Worm (Caenorhabditis elegans) whole organism, L1 larva: ENCODE results near the gene riok-3.

Experiments used
- C16A3.4 ChIP-seq: fragments of 150-350 bp; optimal IDR thresholded peaks from 2 replicates; lab custom pipeline; 2014; ENCODE audit warnings: missing biosample characterization, missing genetic modification characterization
- F16B12.6 ChIP-seq: fragments of 150-350 bp; optimal IDR thresholded peaks from 2 replicates; lab custom pipeline; 2014; ENCODE audit warnings: missing biosample characterization, missing genetic modification characterization
- aha-1 ChIP-seq: fragments of 150-350 bp; optimal IDR thresholded peaks from 2 replicates; lab custom pipeline; 2014; ENCODE audit warnings: missing biosample characterization, missing genetic modification characterization
- alr-1 ChIP-seq: fragments of 200-800 bp; sonication (Bioruptor generic); optimal IDR thresholded peaks from 2 replicates; lab custom pipeline; 2018; ENCODE audit warnings: borderline replicate concordance, mild to moderate bottlenecking, missing genetic modification characterization, missing compliant biosample characterization
- aly-2 ChIP-seq: fragments of 150-350 bp; optimal IDR thresholded peaks from 2 replicates; lab custom pipeline; 2014; ENCODE audit warnings: missing biosample characterization, missing genetic modification characterization
- blmp-1 ChIP-seq: fragments of 150-350 bp; optimal IDR thresholded peaks from 2 replicates; lab custom pipeline; 2014; ENCODE audit warnings: missing biosample characterization, missing genetic modification characterization
- ceh-63 ChIP-seq: fragments of 200-800 bp; sonication (Bioruptor generic); optimal IDR thresholded peaks from 2 replicates; lab custom pipeline; 2018; ENCODE audit warnings: mild to moderate bottlenecking, missing genetic modification characterization, missing compliant biosample characterization
- ceh-8 ChIP-seq: fragments of 200-800 bp; sonication (Bioruptor generic); optimal IDR thresholded peaks from 2 replicates; lab custom pipeline; 2018; ENCODE audit warnings: mild to moderate bottlenecking, missing genetic modification characterization, moderate library complexity, missing compliant biosample characterization
- ceh-82 ChIP-seq, 3 experiments: fragments of 150-350 bp in 1 of 3; sonication (generic microtip) in 2 of 3; optimal IDR thresholded peaks; 2 replicates each; lab custom pipeline; 2014 to 2017; ENCODE audit warnings: missing biosample characterization in 3 of 3, missing genetic modification characterization in 3 of 3
- ceh-90 ChIP-seq: sonication (generic microtip); optimal IDR thresholded peaks from 2 replicates; lab custom pipeline; 2016; ENCODE audit warnings: missing genetic modification characterization, missing compliant biosample characterization
- egl-13 ChIP-seq: sonication (generic microtip); optimal IDR thresholded peaks from 2 replicates; lab custom pipeline; 2016; ENCODE audit warnings: missing genotype, missing genetic modification reagents, missing genetic modification characterization, missing compliant biosample characterization
- egl-27 ChIP-seq, 2 experiments: fragments of 150-350 bp in 1 of 2; sonication (generic microtip); optimal IDR thresholded peaks; 3 replicates each; lab custom pipeline; 2017 to 2018; ENCODE audit warnings: missing biosample characterization in 2 of 2, missing genetic modification characterization in 2 of 2, missing genetic modification reagents in 2 of 2
- fkh-10 ChIP-seq: sonication (generic microtip); optimal IDR thresholded peaks from 2 replicates; lab custom pipeline; 2017; ENCODE audit warnings: missing biosample characterization, missing genetic modification reagents, missing genetic modification characterization
- fos-1 ChIP-seq: fragments of 150-350 bp; optimal IDR thresholded peaks from 2 replicates; lab custom pipeline; 2014; ENCODE audit warnings: missing biosample characterization, missing genetic modification characterization
- grh-1 ChIP-seq: fragments of 200-800 bp; sonication (Bioruptor generic); IDR thresholded peaks from 2 replicates; pipeline ENCODE4 v1.3.6; 2022; ENCODE audit warnings: missing genetic modification reagents, missing genetic modification characterization, missing compliant biosample characterization
- hlh-4 ChIP-seq: sonication (generic microtip); optimal IDR thresholded peaks from 2 replicates; lab custom pipeline; 2016; ENCODE audit warnings: mild to moderate bottlenecking, missing genetic modification characterization, missing compliant biosample characterization
- hpl-2 ChIP-seq: fragments of 150-350 bp; optimal IDR thresholded peaks from 2 replicates; lab custom pipeline; 2014; ENCODE audit warnings: missing biosample characterization, missing genetic modification reagents, missing genetic modification characterization
- irx-1 ChIP-seq: sonication (generic microtip); optimal IDR thresholded peaks from 2 replicates; lab custom pipeline; 2016; ENCODE audit warnings: missing genetic modification characterization, missing compliant biosample characterization
- isw-1 ChIP-seq: fragments of 200-800 bp; sonication (Bioruptor generic); IDR thresholded peaks from 2 replicates; pipeline ENCODE4 v1.3.6; 2022; ENCODE audit warnings: missing genetic modification characterization, missing compliant biosample characterization
- jun-1 ChIP-seq: fragments of 150-350 bp; optimal IDR thresholded peaks from 2 replicates; lab custom pipeline; 2014; ENCODE audit warnings: missing biosample characterization, missing genetic modification reagents, missing genetic modification characterization
- lin-13 ChIP-seq: fragments of 150-350 bp; optimal IDR thresholded peaks from 2 replicates; lab custom pipeline; 2014; ENCODE audit warnings: missing biosample characterization, missing genetic modification reagents, missing genetic modification characterization
- lin-15B ChIP-seq: fragments of 150-350 bp; sonication (generic microtip); optimal IDR thresholded peaks from 3 replicates; lab custom pipeline; 2014; ENCODE audit warnings: missing biosample characterization, missing genetic modification characterization
- lin-39 ChIP-seq: fragments of 150-350 bp; optimal IDR thresholded peaks from 2 replicates; lab custom pipeline; 2014; ENCODE audit warnings: missing biosample characterization, missing genetic modification reagents, missing genetic modification characterization
- lir-3 ChIP-seq: sonication (generic microtip); optimal IDR thresholded peaks from 2 replicates; lab custom pipeline; 2016; ENCODE audit warnings: mild to moderate bottlenecking, missing genetic modification characterization, moderate library complexity, missing compliant biosample characterization; ENCODE audit not compliant: poor library complexity
- lsy-2 ChIP-seq, 2 experiments: fragments of 150-350 bp; optimal IDR thresholded peaks; 2 replicates each; lab custom pipeline; 2014; ENCODE audit warnings: missing biosample characterization in 2 of 2, missing genetic modification characterization in 2 of 2
- mab-9 ChIP-seq: fragments of 200-800 bp; sonication (Bioruptor generic); IDR thresholded peaks from 2 replicates; pipeline ENCODE4 v1.3.6; 2022; ENCODE audit warnings: missing genetic modification reagents, missing genetic modification characterization, missing compliant biosample characterization
- mef-2 ChIP-seq: fragments of 150-350 bp; optimal IDR thresholded peaks from 2 replicates; lab custom pipeline; 2014; ENCODE audit warnings: missing biosample characterization, missing genetic modification characterization
- nhr-19 ChIP-seq: fragments of 200-800 bp; sonication (Bioruptor generic); conservative IDR thresholded peaks from 2 replicates; pipeline ENCODE4 v1.3.6; 2022; ENCODE audit warnings: missing genetic modification characterization, missing compliant biosample characterization
- nhr-20 ChIP-seq: sonication (generic microtip); optimal IDR thresholded peaks from 2 replicates; lab custom pipeline; 2016; ENCODE audit warnings: mild to moderate bottlenecking, missing genetic modification characterization, missing compliant biosample characterization
- nhr-28 ChIP-seq: fragments of 150-350 bp; optimal IDR thresholded peaks from 2 replicates; lab custom pipeline; 2014; ENCODE audit warnings: missing biosample characterization, missing genetic modification characterization
- nhr-71 ChIP-seq: sonication (generic microtip); optimal IDR thresholded peaks from 2 replicates; lab custom pipeline; 2016; ENCODE audit warnings: mild to moderate bottlenecking, missing genetic modification characterization, moderate library complexity, missing compliant biosample characterization
- nhr-85 ChIP-seq: sonication (generic microtip); peaks from one replicate; lab custom pipeline; 2016; ENCODE audit warnings: missing genetic modification characterization, inconsistent platforms, missing compliant biosample characterization
- nhr-90 ChIP-seq: sonication (generic microtip); optimal IDR thresholded peaks from 2 replicates; lab custom pipeline; 2016; ENCODE audit warnings: mild to moderate bottlenecking, missing genetic modification characterization, missing compliant biosample characterization; ENCODE audit not compliant: poor library complexity
- pag-3 ChIP-seq: sonication (generic microtip); optimal IDR thresholded peaks from 2 replicates; lab custom pipeline; 2017; ENCODE audit warnings: missing genetic modification characterization, mild to moderate bottlenecking, missing compliant biosample characterization, antibody characterized with exemption, borderline replicate concordance; ENCODE audit not compliant: insufficient read depth
- pax-3 ChIP-seq: fragments of 200-800 bp; sonication (Bioruptor generic); optimal IDR thresholded peaks from 2 replicates; lab custom pipeline; 2018; ENCODE audit warnings: mild to moderate bottlenecking, missing genetic modification characterization, moderate library complexity, missing compliant biosample characterization
- pqm-1 ChIP-seq: sonication (generic microtip); optimal IDR thresholded peaks from 3 replicates; lab custom pipeline; 2017; ENCODE audit warnings: missing biosample characterization, missing genetic modification characterization
- rnt-1 ChIP-seq: sonication (generic microtip); optimal IDR thresholded peaks from 2 replicates; lab custom pipeline; 2016; ENCODE audit warnings: mild to moderate bottlenecking, missing genetic modification characterization, moderate library complexity, missing compliant biosample characterization
- snpc-4 ChIP-seq: fragments of 150-350 bp; optimal IDR thresholded peaks from 2 replicates; lab custom pipeline; 2014; ENCODE audit warnings: missing biosample characterization, missing genetic modification characterization
- sox-4 ChIP-seq: sonication (generic microtip); optimal IDR thresholded peaks from 2 replicates; lab custom pipeline; 2016; ENCODE audit warnings: missing genetic modification characterization, missing compliant biosample characterization
- swsn-7 ChIP-seq: sonication (generic microtip); optimal IDR thresholded peaks from 2 replicates; lab custom pipeline; 2016; ENCODE audit warnings: missing genetic modification characterization, missing compliant biosample characterization
- tbx-2 ChIP-seq: sonication (generic microtip); optimal IDR thresholded peaks from 2 replicates; lab custom pipeline; 2016; ENCODE audit warnings: missing genetic modification characterization, missing compliant biosample characterization
- unc-62 ChIP-seq: fragments of 150-350 bp; optimal IDR thresholded peaks from 2 replicates; lab custom pipeline; 2014; ENCODE audit warnings: missing biosample characterization, missing genetic modification reagents, missing genetic modification characterization
- unc-86 ChIP-seq: sonication (generic microtip); optimal IDR thresholded peaks from 2 replicates; lab custom pipeline; 2016; ENCODE audit warnings: missing genetic modification characterization, missing compliant biosample characterization
- zip-4 ChIP-seq: fragments of 200-800 bp; sonication (Bioruptor generic); optimal IDR thresholded peaks from 2 replicates; lab custom pipeline; 2018; ENCODE audit warnings: mild to moderate bottlenecking, missing genetic modification characterization, moderate library complexity, missing compliant biosample characterization
- ztf-11 ChIP-seq, 2 experiments: sonication (generic microtip); optimal IDR thresholded peaks; 2 replicates each; lab custom pipeline; 2016 to 2017; ENCODE audit warnings: missing genetic modification characterization in 2 of 2, missing biosample characterization in 1 of 2, missing compliant biosample characterization in 1 of 2

The riok-3 gene

ce11 chrIII:9765465-9765900, 39.3 kb downstream of the riok-3 start (continued):
- peak; percentile 95 for TF ChIP-seq mab-9
- peak; percentile 98 for TF ChIP-seq pax-3 (tag; lab: Kevin White, UChicago)
- peak; percentile 89 for TF ChIP-seq lir-3 (tag; lab: Kevin White, UChicago)
- TF ChIP-seq nhr-71, result peak; percentile 100
- TF ChIP-seq ceh-63 (GFP tag; lab: Kevin White, UChicago), result peak; percentile 34
- peak; percentile 68 for TF ChIP-seq aha-1 (tag; lab: Kevin White, UChicago)
- peak; percentile 98 for TF ChIP-seq C16A3.4 (tag; lab: Kevin White, UChicago)
- no peak for TF ChIP-seq alr-1 (tag; lab: Kevin White, UChicago)
- TF ChIP-seq blmp-1, result no peak
- TF ChIP-seq lin-13 (GFP tag; lab: Kevin White, UChicago), result peak; percentile 96
- TF ChIP-seq ceh-8 (GFP tag; lab: Kevin White, UChicago), result peak; percentile 96
- peak; percentile 96 for TF ChIP-seq irx-1 (tag; lab: Kevin White, UChicago)
- peak; percentile 84 for TF ChIP-seq lin-39 (tag; lab: Kevin White, UChicago)
- TF ChIP-seq unc-62 (GFP tag; lab: Kevin White, UChicago), result peak; percentile 74
- TF ChIP-seq nhr-28 (tag; lab: Kevin White, UChicago), result no peak
- peak; percentile 99 for TF ChIP-seq unc-86
- TF ChIP-seq nhr-85 (tag; lab: Kevin White, UChicago), result peak; percentile 99
- TF ChIP-seq nhr-19 (GFP tag; lab: Robert Waterston, UW), result peak; percentile 98
- TF ChIP-seq swsn-7 (tag; lab: Kevin White, UChicago), result peak; percentile 99
- TF ChIP-seq mef-2, result peak; percentile 86
- peak; percentile 57 for TF ChIP-seq F16B12.6 (tag; lab: Kevin White, UChicago)
- peak; percentile 97 for TF ChIP-seq egl-13 (tag; lab: Kevin White, UChicago)
- peak; percentile 22 for TF ChIP-seq ceh-90 (tag; lab: Kevin White, UChicago)
- peak; percentile 98 for TF ChIP-seq nhr-90
- TF ChIP-seq snpc-4, result peak; percentile 84
- TF ChIP-seq rnt-1 (tag; lab: Kevin White, UChicago), result peak; percentile 98
- no peak for TF ChIP-seq pqm-1 (tag; lab: Kevin White, UChicago)
- TF ChIP-seq jun-1, result peak; percentile 98
- peak; percentile 90 to 98 (median 97) for TF ChIP-seq ceh-82 (tag; optimal IDR thresholded peaks at IDR 0.05; lab: Kevin White, UChicago)
- TF ChIP-seq tbx-2, result peak; percentile 99
- peak; percentile 100 for TF ChIP-seq lsy-2 (tag; optimal IDR thresholded peaks at IDR 0.05; lab: Kevin White, UChicago)
- TF ChIP-seq lin-15B (tag; lab: Kevin White, UChicago), result peak; percentile 79
- peak; percentile 99 for TF ChIP-seq nhr-20 (tag; lab: Kevin White, UChicago)
- peak; percentile 94 for TF ChIP-seq fkh-10 (GFP tag; lab: Kevin White, UChicago)
- peak; percentile 98 for TF ChIP-seq grh-1 (GFP tag; lab: Robert Waterston, UW)
- TF ChIP-seq hpl-2, result peak; percentile 89
- no peak for TF ChIP-seq pag-3 (tag; lab: Kevin White, UChicago)
- no peak for TF ChIP-seq hlh-4 (tag; lab: Kevin White, UChicago)
- peak; percentile 96 for TF ChIP-seq aly-2 (tag; lab: Kevin White, UChicago)
- TF ChIP-seq ztf-11 (tag; optimal IDR thresholded peaks at IDR 0.05; lab: Kevin White, UChicago), result peak; percentile 36 to 97
- TF ChIP-seq fos-1, result peak; percentile 89
- TF ChIP-seq zip-4, result peak; percentile 95
- peak; percentile 98 for TF ChIP-seq isw-1
- TF ChIP-seq egl-27 (tag; optimal IDR thresholded peaks at IDR 0.05; lab: Kevin White, UChicago), result peak in 1 of 2 experiments; percentile 24
- TF ChIP-seq sox-4, result peak; percentile 92
